Worm (Caenorhabditis elegans) whole organism, midembryonic: ENCODE results near the gene lgl-1.

Experiments
- T22C8.4 ChIP-seq: fragments of 200-800 bp; sonication (Bioruptor generic); IDR thresholded peaks from 2 replicates; pipeline ENCODE4 v1.3.6; 2022; ENCODE audit warnings: missing genetic modification characterization, missing compliant biosample characterization
- cog-1 ChIP-seq: sonication (generic microtip); optimal IDR thresholded peaks from 2 replicates; lab custom pipeline; 2016; ENCODE audit warnings: missing genetic modification characterization, missing compliant biosample characterization
- med-1 ChIP-seq: sonication (generic microtip); optimal IDR thresholded peaks from 2 replicates; lab custom pipeline; 2017; ENCODE audit warnings: missing genetic modification characterization, mild to moderate bottlenecking, missing compliant biosample characterization, antibody characterized with exemption, missing genetic modification reagents; ENCODE audit not compliant: insufficient read depth

ce11 chrX:857658-858057, 13.2 kb downstream of the lgl-1 start:
- TF ChIP-seq cog-1 (tag; lab: Kevin White, UChicago), result no peak
- no peak for TF ChIP-seq med-1 (GFP tag; lab: Kevin White, UChicago)
- no peak for TF ChIP-seq T22C8.4 (GFP tag; lab: Robert Waterston, UW)
